Fruit fly (Drosophila melanogaster): ENCODE measurements around the gene CG5347.

Gene CG5347

dm6 chrX:14743819-14744218 is 32.8 kb upstream of the CG5347 start (continued):
- peak; percentile 51 for TF ChIP-seq odd (GFP tag; optimal IDR thresholded peaks at IDR 0.05)
- TF ChIP-seq CG15073 (GFP tag; optimal IDR thresholded peaks at IDR 0.05), result no peak
- no peak for TF ChIP-seq Dp (GFP tag; optimal IDR thresholded peaks at IDR 0.05)
- TF ChIP-seq CG18476 (GFP tag; optimal IDR thresholded peaks at IDR 0.05), result no peak
- no peak for TF ChIP-seq CG6654 (GFP tag; optimal IDR thresholded peaks at IDR 0.05)
- no peak for TF ChIP-seq CG7372 (GFP tag; IDR thresholded peaks at IDR 0.05)
- no peak for TF ChIP-seq CG14050 (GFP tag; IDR thresholded peaks at IDR 0.05)
- TF ChIP-seq Lpt (GFP tag; optimal IDR thresholded peaks at IDR 0.05), result no peak
- TF ChIP-seq Ets97D (GFP tag; optimal IDR thresholded peaks at IDR 0.05), result peak; percentile 10
- TF ChIP-seq twi (tag; optimal IDR thresholded peaks at IDR 0.05), result no peak
- TF ChIP-seq cwo (GFP tag; optimal IDR thresholded peaks at IDR 0.05), result peak; percentile 19
- no peak for TF ChIP-seq HmgD (GFP tag; optimal IDR thresholded peaks at IDR 0.05)
- TF ChIP-seq CG31441 (GFP tag; IDR thresholded peaks at IDR 0.05), result peak; percentile 74
- no peak for TF ChIP-seq CG1832 (GFP tag; optimal IDR thresholded peaks at IDR 0.05)
- TF ChIP-seq CG11723 (GFP tag; optimal IDR thresholded peaks at IDR 0.05), result no peak
- no peak for TF ChIP-seq CG5953 (GFP tag; IDR thresholded peaks at IDR 0.05)
- TF ChIP-seq trh (GFP tag; optimal IDR thresholded peaks at IDR 0.05), result no peak
- TF ChIP-seq Atf-2 (GFP tag; optimal IDR thresholded peaks at IDR 0.05), result no peak
- no peak for TF ChIP-seq CG5245 (GFP tag; optimal IDR thresholded peaks at IDR 0.05)
- TF ChIP-seq Chrac-16 (GFP tag; optimal IDR thresholded peaks at IDR 0.05), result peak; percentile 34
- peak; percentile 33 for TF ChIP-seq CG4820 (GFP tag; optimal IDR thresholded peaks at IDR 0.05)
- no peak for TF ChIP-seq CG7357 (GFP tag; IDR thresholded peaks at IDR 0.05)
- peak; percentile 61 for TF ChIP-seq CG18599 (GFP tag; optimal IDR thresholded peaks at IDR 0.05)
- TF ChIP-seq E2f1 (GFP tag; IDR thresholded peaks at IDR 0.05), result peak; percentile 42; the same call in 1 of the 2 replicates
- peak; percentile 30; the same call in 1 of the 2 replicates for TF ChIP-seq CG8765 (GFP tag; IDR thresholded peaks at IDR 0.05)
- TF ChIP-seq gfzf (GFP tag; optimal IDR thresholded peaks at IDR 0.05), result no peak
- no peak for TF ChIP-seq CG18011 (GFP tag; optimal IDR thresholded peaks at IDR 0.05)
- TF ChIP-seq phol (tag; optimal IDR thresholded peaks at IDR 0.05), result peak; percentile 73
- TF ChIP-seq sqz (GFP tag; optimal IDR thresholded peaks at IDR 0.05), result peak; percentile 62
- TF ChIP-seq Poxn (GFP tag; IDR thresholded peaks at IDR 0.05), result no peak
- no peak for TF ChIP-seq CG14667 (GFP tag; IDR thresholded peaks at IDR 0.05)
- TF ChIP-seq vfl (GFP tag; optimal IDR thresholded peaks at IDR 0.05), result no peak
- no peak for TF ChIP-seq Myb (GFP tag; optimal IDR thresholded peaks at IDR 0.05)
- no peak for TF ChIP-seq gcm2 (GFP tag; optimal IDR thresholded peaks at IDR 0.05)
- TF ChIP-seq row (GFP tag; IDR thresholded peaks at IDR 0.05), result peak; percentile 80
- no peak for TF ChIP-seq Dbx (GFP tag; IDR thresholded peaks at IDR 0.05)
- TF ChIP-seq pfk (GFP tag; optimal IDR thresholded peaks at IDR 0.05), result no peak
- peak; percentile 58 for TF ChIP-seq CG12391 (tag; optimal IDR thresholded peaks at IDR 0.05)
- TF ChIP-seq btn (GFP tag; optimal IDR thresholded peaks at IDR 0.05), result no peak
- TF ChIP-seq CG11696 (GFP tag; IDR thresholded peaks at IDR 0.05), result no peak
- peak; percentile 63 for TF ChIP-seq CG10267 (tag; optimal IDR thresholded peaks at IDR 0.05)
- TF ChIP-seq CG6683 (GFP tag; optimal IDR thresholded peaks at IDR 0.05), result no peak
- TF ChIP-seq ara (GFP tag; IDR thresholded peaks at IDR 0.05), result peak; percentile 67
- peak; percentile 24 for TF ChIP-seq CG9817 (tag; optimal IDR thresholded peaks at IDR 0.05)
- TF ChIP-seq ttk (GFP tag; IDR thresholded peaks at IDR 0.05), result no peak; the same call in 1 of the 2 replicates
- no peak for TF ChIP-seq CG15479 (GFP tag; optimal IDR thresholded peaks at IDR 0.05)
- TF ChIP-seq eyg (GFP tag; optimal IDR thresholded peaks at IDR 0.05), result no peak
- TF ChIP-seq oc (tag; optimal IDR thresholded peaks at IDR 0.05), result no peak
- peak; percentile 18 for TF ChIP-seq CG15601 (tag; optimal IDR thresholded peaks at IDR 0.05)
- TF ChIP-seq CG42726 (GFP tag; IDR thresholded peaks at IDR 0.05; ENCODE audit: partially characterized antibody), result no peak
- no peak for TF ChIP-seq CG11085 (GFP tag; IDR thresholded peaks at IDR 0.05)
- peak; percentile 54 for TF ChIP-seq CG10209 (GFP tag; optimal IDR thresholded peaks at IDR 0.05)
